Worm (Caenorhabditis elegans): ENCODE measurements around the gene ZK380.2.

The ZK380.2 gene

ce11 chrX:1603027-1603426, 28.2 kb upstream of the ZK380.2 start:
- TF ChIP-seq pes-1 (GFP tag; IDR thresholded peaks at IDR 0.05), result 0 out of 2 replicates have a peak, but pooled peaks have one; percentile 18
- no peak for TF ChIP-seq tra-4 (tag; optimal IDR thresholded peaks at IDR 0.05)

DNA sequence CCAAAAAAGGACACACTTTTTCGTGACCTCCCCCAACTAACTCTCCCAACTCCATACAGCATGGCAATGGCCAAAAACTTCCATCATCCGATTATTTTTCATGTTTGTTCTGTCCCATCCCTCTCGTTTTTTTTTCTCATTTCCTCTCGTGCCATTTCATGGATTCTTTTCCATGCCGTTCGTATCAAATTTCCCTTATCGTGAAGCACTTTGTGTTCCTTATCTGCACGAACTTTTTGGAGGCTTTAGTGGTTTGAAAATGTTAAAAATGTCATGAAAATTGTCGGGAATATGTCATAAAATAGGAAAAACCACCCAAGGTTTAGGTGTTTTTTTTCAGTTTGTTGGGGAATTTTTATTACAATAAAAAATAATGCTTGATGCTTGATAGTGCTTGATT, 27.6 kb upstream of the ZK380.2 start:
- TF ChIP-seq B0310.2 (tag; optimal IDR thresholded peaks at IDR 0.05), result no peak

- TF ChIP-seq ceh-36 (tag; optimal IDR thresholded peaks at IDR 0.05) (no peak), sea-1 (GFP tag; conservative IDR thresholded peaks at IDR 0.05) (no peak), hmg-4 (GFP tag; optimal IDR thresholded peaks at IDR 0.05) (no peak), B0310.2 (tag; optimal IDR thresholded peaks at IDR 0.05) (no peak), ama-1 (optimal IDR thresholded peaks at IDR 0.05) (no peak), hnd-1 (tag; optimal IDR thresholded peaks at IDR 0.05) (no peak), tbx-37 (GFP tag; conservative IDR thresholded peaks at IDR 0.05) (no peak), ceh-13 (GFP tag; optimal IDR thresholded peaks at IDR 0.05) (no peak), tra-4 (tag; optimal IDR thresholded peaks at IDR 0.05) (no peak), flt-1 (GFP tag; IDR thresholded peaks at IDR 0.05) (no peak), tbx-11 (GFP tag; IDR thresholded peaks at IDR 0.05) (no peak), aly-1 (tag; optimal IDR thresholded peaks at IDR 0.05) (no peak), hmbx-1 (tag; optimal IDR thresholded peaks at IDR 0.05) (no peak), F13C5.2 (tag; optimal IDR thresholded peaks at IDR 0.05) (no peak), pes-1 (GFP tag; IDR thresholded peaks at IDR 0.05) (no peak), ets-7 (tag; optimal IDR thresholded peaks at IDR 0.05) (no peak), scrt-1 (GFP tag; IDR thresholded peaks at IDR 0.05) (no peak)
These were observed 26.7 kb upstream of the ZK380.2 start, which contains the start of gene H11E01.3 for ce11 chrX:1604606-1605005. Gene H11E01.3 (plus strand): TSS chrX:1604906.

DNA sequence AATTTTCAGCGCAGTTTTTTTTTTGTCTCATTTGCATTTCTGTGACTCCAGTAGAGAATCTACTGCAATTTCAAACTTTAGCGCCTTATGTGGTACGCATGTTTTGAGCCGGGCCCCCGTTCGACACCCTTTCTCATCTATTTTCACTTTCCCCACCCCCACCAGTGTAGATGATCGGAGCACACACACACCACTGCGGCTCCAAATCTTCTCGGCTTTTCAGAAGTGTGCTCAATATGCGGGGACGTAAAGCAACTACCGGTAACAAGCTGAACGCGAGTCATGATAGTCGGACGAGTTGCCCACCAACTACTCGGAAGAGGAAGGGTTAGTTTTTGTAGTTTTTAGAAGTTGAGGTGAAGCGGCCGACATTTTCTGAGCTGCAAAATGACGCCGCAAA, 18.3 kb upstream of the ZK380.2 start:
- no peak for TF ChIP-seq pes-1 (GFP tag; IDR thresholded peaks at IDR 0.05)
- no peak for TF ChIP-seq sea-1 (GFP tag; conservative IDR thresholded peaks at IDR 0.05)
- no peak for TF ChIP-seq ama-1 (optimal IDR thresholded peaks at IDR 0.05)
- no peak for TF ChIP-seq ceh-36 (tag; optimal IDR thresholded peaks at IDR 0.05)
- TF ChIP-seq hnd-1 (tag; optimal IDR thresholded peaks at IDR 0.05), result no peak
- no peak for TF ChIP-seq B0310.2 (tag; optimal IDR thresholded peaks at IDR 0.05)
- no peak for TF ChIP-seq scrt-1 (GFP tag; IDR thresholded peaks at IDR 0.05)
- no peak for TF ChIP-seq ceh-13 (GFP tag; optimal IDR thresholded peaks at IDR 0.05)
- no peak for TF ChIP-seq flt-1 (GFP tag; IDR thresholded peaks at IDR 0.05)
- no peak for TF ChIP-seq hmg-4 (GFP tag; optimal IDR thresholded peaks at IDR 0.05)
- TF ChIP-seq tbx-11 (GFP tag; IDR thresholded peaks at IDR 0.05), result no peak
- no peak for TF ChIP-seq tbx-37 (GFP tag; conservative IDR thresholded peaks at IDR 0.05)
- no peak for TF ChIP-seq aly-1 (tag; optimal IDR thresholded peaks at IDR 0.05)
- no peak for TF ChIP-seq F13C5.2 (tag; optimal IDR thresholded peaks at IDR 0.05)
- TF ChIP-seq ets-7 (tag; optimal IDR thresholded peaks at IDR 0.05), result no peak
- no peak for TF ChIP-seq tra-4 (tag; optimal IDR thresholded peaks at IDR 0.05)
- no peak for TF ChIP-seq hmbx-1 (tag; optimal IDR thresholded peaks at IDR 0.05)

ce11 chrX:1613860-1614259, 17.4 kb upstream of the ZK380.2 start:
- TF ChIP-seq B0310.2 (tag; optimal IDR thresholded peaks at IDR 0.05) (no peak), hmbx-1 (tag; optimal IDR thresholded peaks at IDR 0.05) (no peak), aly-1 (tag; optimal IDR thresholded peaks at IDR 0.05) (no peak), ama-1 (optimal IDR thresholded peaks at IDR 0.05) (no peak)

DNA sequence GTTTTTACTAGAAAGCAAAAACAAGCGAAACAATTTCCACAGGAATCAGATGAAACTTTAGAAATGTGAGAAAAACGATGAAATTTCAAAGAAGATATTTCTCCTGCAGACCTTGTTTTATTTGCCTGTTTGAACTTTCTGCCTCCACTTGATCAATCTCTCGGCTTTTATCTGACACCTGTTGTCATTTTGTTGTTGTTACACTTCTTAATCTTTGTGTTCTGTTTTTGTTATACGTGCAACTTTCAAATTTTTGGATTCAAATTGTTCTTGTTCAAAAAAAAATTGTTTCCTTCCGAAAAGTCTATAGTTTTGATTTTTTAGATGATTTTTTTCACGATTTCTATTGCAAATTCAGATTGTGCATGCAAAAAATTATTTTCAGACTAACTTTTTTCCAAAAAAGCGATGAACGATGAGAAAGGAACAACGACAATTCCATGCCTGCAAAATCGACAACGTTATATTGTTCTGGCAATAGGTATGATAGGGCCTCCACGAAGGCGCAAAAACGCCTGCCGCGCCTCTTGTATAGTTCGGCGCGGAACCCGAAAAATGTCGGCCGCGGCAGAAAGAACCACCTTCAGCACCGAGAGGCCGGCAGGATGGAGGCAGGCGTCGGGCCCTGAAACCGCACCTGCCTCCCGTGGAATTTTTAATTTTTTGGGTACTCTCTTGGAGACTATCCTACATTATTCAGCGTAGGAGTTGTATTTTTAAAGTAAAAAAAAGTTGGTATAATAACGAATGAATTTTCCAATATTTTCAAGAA, 10.4 kb upstream of the ZK380.2 start, which contains the start of gene H11E01.2:
Gene H11E01.2 (plus strand): TSS at position 380 of the 772 bp plus-strand sequence.
- TF ChIP-seq B0310.2 (tag; optimal IDR thresholded peaks at IDR 0.05) (no peak), scrt-1 (GFP tag; IDR thresholded peaks at IDR 0.05) (no peak), hnd-1 (tag; optimal IDR thresholded peaks at IDR 0.05) (no peak), tra-4 (tag; optimal IDR thresholded peaks at IDR 0.05) (no peak), pes-1 (GFP tag; IDR thresholded peaks at IDR 0.05) (no peak), F13C5.2 (tag; optimal IDR thresholded peaks at IDR 0.05) (no peak), tbx-11 (GFP tag; IDR thresholded peaks at IDR 0.05) (no peak), tbx-37 (GFP tag; conservative IDR thresholded peaks at IDR 0.05) (no peak), hmg-4 (GFP tag; optimal IDR thresholded peaks at IDR 0.05) (no peak), ama-1 (optimal IDR thresholded peaks at IDR 0.05) (no peak), aly-1 (tag; optimal IDR thresholded peaks at IDR 0.05) (no peak), ets-7 (tag; optimal IDR thresholded peaks at IDR 0.05) (no peak)

DNA sequence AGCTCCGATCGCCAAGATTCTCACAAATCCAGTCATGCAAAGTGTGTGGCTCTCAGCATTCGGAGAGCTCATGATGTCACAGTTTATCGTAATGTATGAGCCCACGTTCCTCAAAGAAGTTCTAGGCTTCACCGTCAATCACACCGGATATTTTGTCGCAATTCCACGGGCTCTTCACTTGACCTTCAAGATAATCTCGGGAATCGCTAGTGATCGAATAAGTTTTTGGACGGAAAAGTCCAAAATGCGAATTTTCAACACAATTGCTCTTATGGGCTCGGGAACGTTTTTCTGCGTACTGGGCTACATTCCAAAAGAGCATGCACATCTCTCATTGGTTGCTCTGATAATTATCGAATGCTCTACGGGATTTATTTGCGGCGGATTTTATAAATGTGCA, 8.2 kb upstream of the ZK380.2 start:
- TF ChIP-seq B0310.2 (tag; optimal IDR thresholded peaks at IDR 0.05) (no peak), scrt-1 (GFP tag; IDR thresholded peaks at IDR 0.05) (no peak), ceh-13 (GFP tag; optimal IDR thresholded peaks at IDR 0.05) (no peak), sea-1 (GFP tag; conservative IDR thresholded peaks at IDR 0.05) (no peak)

ce11 chrX:1627013-1627412, 4.3 kb upstream of the ZK380.2 start:
- 0 out of 2 replicates have a peak, but pooled peaks have one; percentile 42 for TF ChIP-seq sea-1 (GFP tag; conservative IDR thresholded peaks at IDR 0.05)
- no peak for TF ChIP-seq hmbx-1 (tag; optimal IDR thresholded peaks at IDR 0.05)
- TF ChIP-seq tbx-11 (GFP tag; IDR thresholded peaks at IDR 0.05), result 0 out of 2 replicates have a peak, but pooled peaks have one; percentile 46
- no peak for TF ChIP-seq ceh-13 (GFP tag; optimal IDR thresholded peaks at IDR 0.05)
- TF ChIP-seq F13C5.2 (tag; optimal IDR thresholded peaks at IDR 0.05), result peak; percentile 77
- TF ChIP-seq B0310.2 (tag; optimal IDR thresholded peaks at IDR 0.05), result no peak
- no peak for TF ChIP-seq ets-7 (tag; optimal IDR thresholded peaks at IDR 0.05)
- no peak for TF ChIP-seq tra-4 (tag; optimal IDR thresholded peaks at IDR 0.05)
- TF ChIP-seq flt-1 (GFP tag; IDR thresholded peaks at IDR 0.05), result peak; percentile 48
- peak; percentile 71 for TF ChIP-seq pes-1 (GFP tag; IDR thresholded peaks at IDR 0.05)
- peak; percentile 11 for TF ChIP-seq hnd-1 (tag; optimal IDR thresholded peaks at IDR 0.05)
- TF ChIP-seq hmg-4 (GFP tag; optimal IDR thresholded peaks at IDR 0.05), result peak; percentile 80
- TF ChIP-seq scrt-1 (GFP tag; IDR thresholded peaks at IDR 0.05), result peak; percentile 67; the same call in 1 of the 2 replicates
- TF ChIP-seq aly-1 (tag; optimal IDR thresholded peaks at IDR 0.05), result no peak
- TF ChIP-seq ceh-36 (tag; optimal IDR thresholded peaks at IDR 0.05), result no peak
- peak; percentile 53 for TF ChIP-seq tbx-37 (GFP tag; conservative IDR thresholded peaks at IDR 0.05)
- TF ChIP-seq ama-1 (optimal IDR thresholded peaks at IDR 0.05), result no peak
